Worm (Caenorhabditis elegans): ENCODE results near the gene oac-22.

The oac-22 gene

ce11 chrIV:3843019-3843527 is 42.4 kb upstream of the oac-22 start:
- TF ChIP-seq lin-13 (GFP tag; optimal IDR thresholded peaks at IDR 0.05) (no peak), nhr-11 (tag; optimal IDR thresholded peaks at IDR 0.05) (no peak), nhr-237 (tag; optimal IDR thresholded peaks at IDR 0.05) (no peak), gmeb-1 (tag; optimal IDR thresholded peaks at IDR 0.05) (no peak), zag-1 (tag; optimal IDR thresholded peaks at IDR 0.05) (no peak), nhr-129 (tag; optimal IDR thresholded peaks at IDR 0.05) (no peak), nhr-25 (tag; optimal IDR thresholded peaks at IDR 0.05) (no peak), fos-1 (tag; optimal IDR thresholded peaks at IDR 0.05) (no peak)

ce11 chrIV:3844004-3844403 is 41.5 kb upstream of the oac-22 start:
- TF ChIP-seq lin-39 (tag; optimal IDR thresholded peaks at IDR 0.05) (no peak), Y55F3AM.14 (GFP tag; optimal IDR thresholded peaks at IDR 0.05) (no peak), nhr-10 (tag; optimal IDR thresholded peaks at IDR 0.05) (no peak), mdl-1 (tag; optimal IDR thresholded peaks at IDR 0.05) (no peak), aly-2 (tag; optimal IDR thresholded peaks at IDR 0.05) (no peak), lin-13 (GFP tag; optimal IDR thresholded peaks at IDR 0.05) (no peak), nhr-237 (tag; optimal IDR thresholded peaks at IDR 0.05) (no peak), alr-1 (tag; optimal IDR thresholded peaks at IDR 0.05) (no peak), lsy-2 (tag; optimal IDR thresholded peaks at IDR 0.05) (no peak), mbf-1 (tag; optimal IDR thresholded peaks at IDR 0.05) (no peak), dmd-4 (tag; optimal IDR thresholded peaks at IDR 0.05) (no peak), elt-1 (tag; optimal IDR thresholded peaks at IDR 0.05) (no peak), unc-55 (GFP tag; optimal IDR thresholded peaks at IDR 0.05) (no peak), nhr-25 (tag; optimal IDR thresholded peaks at IDR 0.05) (no peak), sem-4 (tag; optimal IDR thresholded peaks at IDR 0.05) (no peak), crh-2 (tag; optimal IDR thresholded peaks at IDR 0.05) (no peak)

- TF ChIP-seq mbf-1 (tag; optimal IDR thresholded peaks at IDR 0.05) (no peak), nhr-129 (tag; optimal IDR thresholded peaks at IDR 0.05) (no peak), nhr-77 (tag; optimal IDR thresholded peaks at IDR 0.05) (no peak), ztf-1 (GFP tag; conservative IDR thresholded peaks at IDR 0.05) (no peak), mab-5 (tag; optimal IDR thresholded peaks at IDR 0.05) (no peak), snpc-4 (tag; optimal IDR thresholded peaks at IDR 0.05) (no peak)
Observed at ce11 chrIV:3844584-3844983, 40.9 kb upstream of the oac-22 start.

ce11 chrIV:3847489-3847888 is 38.0 kb upstream of the oac-22 start:
- TF ChIP-seq F13H6.1 (tag; optimal IDR thresholded peaks at IDR 0.05) (no peak), ceh-82 (tag; optimal IDR thresholded peaks at IDR 0.05) (no peak), alr-1 (tag; optimal IDR thresholded peaks at IDR 0.05) (no peak), unc-55 (GFP tag; optimal IDR thresholded peaks at IDR 0.05) (no peak), mdl-1 (tag; optimal IDR thresholded peaks at IDR 0.05) (no peak)

ce11 chrIV:3848985-3849384 is 36.5 kb upstream of the oac-22 start:
- TF ChIP-seq nhr-237 (tag; optimal IDR thresholded peaks at IDR 0.05) (no peak), nhr-12 (tag; optimal IDR thresholded peaks at IDR 0.05) (no peak), gmeb-1 (tag; optimal IDR thresholded peaks at IDR 0.05) (no peak), blmp-1 (tag; optimal IDR thresholded peaks at IDR 0.05; ENCODE audit: insufficient read depth) (no peak), C34F6.9 (tag; optimal IDR thresholded peaks at IDR 0.05) (no peak), elt-1 (tag; optimal IDR thresholded peaks at IDR 0.05) (no peak)

ce11 chrIV:3853557-3853956 is 31.9 kb upstream of the oac-22 start:
- TF ChIP-seq sma-3 (GFP tag; optimal IDR thresholded peaks at IDR 0.05) (no peak), ama-1 (optimal IDR thresholded peaks at IDR 0.05) (no peak), ztf-11 (tag; optimal IDR thresholded peaks at IDR 0.05) (no peak), peb-1 (tag; optimal IDR thresholded peaks at IDR 0.05) (no peak), mdl-1 (tag; optimal IDR thresholded peaks at IDR 0.05) (no peak)
